Worm (Caenorhabditis elegans): ENCODE data around the gene asp-4.

asp-4 gene

ce11 chrX:13169975-13170374 lies 51.3 kb downstream of the asp-4 start, which contains the start of gene mob-2:
Gene mob-2 (minus strand): TSS chrX:13170075.
- TF ChIP-seq madf-8 (GFP tag; conservative IDR thresholded peaks at IDR 0.05) (no peak), sptf-2 (GFP tag; optimal IDR thresholded peaks at IDR 0.05) (no peak), pbrm-1 (GFP tag; IDR thresholded peaks at IDR 0.05) (no peak), B0261.1 (tag; optimal IDR thresholded peaks at IDR 0.05) (no peak), ceh-91 (GFP tag; IDR thresholded peaks at IDR 0.05) (no peak), akir-1 (GFP tag; optimal IDR thresholded peaks at IDR 0.05) (no peak), hlh-12 (tag; optimal IDR thresholded peaks at IDR 0.05) (no peak), Y53F4B.3 (GFP tag; IDR thresholded peaks at IDR 0.05) (no peak), unc-130 (GFP tag; optimal IDR thresholded peaks at IDR 0.05) (no peak), lin-35 (GFP tag; optimal IDR thresholded peaks at IDR 0.05) (no peak), nhr-179 (tag; optimal IDR thresholded peaks at IDR 0.05) (no peak), rec-8 (tag; optimal IDR thresholded peaks at IDR 0.05) (no peak), F57A8.1 (GFP tag; optimal IDR thresholded peaks at IDR 0.05) (no peak), T26A5.8 (tag; optimal IDR thresholded peaks at IDR 0.05) (no peak), ztf-6 (GFP tag; IDR thresholded peaks at IDR 0.05) (no peak), him-1 (tag; optimal IDR thresholded peaks at IDR 0.05) (no peak), ama-1 (optimal IDR thresholded peaks at IDR 0.05) (no peak), ama-1 (GFP tag; optimal IDR thresholded peaks at IDR 0.05) (no peak)

- TF ChIP-seq cebp-1 (GFP tag; IDR thresholded peaks at IDR 0.05), result no peak
- TF ChIP-seq cebp-1 (tag; optimal IDR thresholded peaks at IDR 0.05), result peak; percentile 79
- TF ChIP-seq F57A8.1 (GFP tag; optimal IDR thresholded peaks at IDR 0.05), result no peak
- TF ChIP-seq chd-7 (tag; optimal IDR thresholded peaks at IDR 0.05), result no peak
- peak; percentile 1 for TF ChIP-seq unc-62 (GFP tag; optimal IDR thresholded peaks at IDR 0.05)
Measured at ce11 chrX:13169133-13169532, 52.1 kb downstream of the asp-4 start.

Data from whole organism, young adult.